Fruit fly (Drosophila melanogaster) whole organism, adult: Measurements from ENCODE around the gene ATPsynC.

Experiments
- cic ChIP-seq: fragments of 200-800 bp; sonication (Bioruptor generic); optimal IDR thresholded peaks from 2 replicates; lab custom pipeline; 2017; ENCODE audit warnings: missing biosample characterization, mild to moderate bottlenecking, missing genetic modification characterization, moderate library complexity
- cnc ChIP-seq, 2 experiments: fragments of >200 bp; optimal IDR thresholded peaks; 2 replicates each; lab custom pipeline; 2017

- no peak for TF ChIP-seq cic
- no peak for TF ChIP-seq cnc (optimal IDR thresholded peaks at IDR 0.05; lab: Kevin White, UChicago)
Observed at dm6 chr3R:31232236-31232635, 12.8 kb upstream of the ATPsynC start, which contains the start of gene CG15563.
